Worm (Caenorhabditis elegans) whole organism, young adult: ENCODE measurements around the gene sir-2.3.
A peak's percentile ranks its signal among the peaks of the same experiment; 100 is the strongest.

Experiments
- B0035.1 ChIP-seq: sonication (generic microtip); optimal IDR thresholded peaks from 2 replicates; lab custom pipeline; 2016; ENCODE audit warnings: missing genetic modification characterization, mild to moderate bottlenecking, missing compliant biosample characterization, missing genotype, missing genetic modification reagents
- B0336.3 ChIP-seq: fragments of 200-800 bp; sonication (Bioruptor generic); IDR thresholded peaks from 2 replicates; pipeline ENCODE4 v1.3.6; 2022; ENCODE audit warnings: missing genetic modification characterization, missing compliant biosample characterization
- C17E4.6 ChIP-seq: fragments of 200-800 bp; sonication (Bioruptor generic); IDR thresholded peaks from 2 replicates; pipeline ENCODE4 v1.3.6; 2022; ENCODE audit warnings: missing genetic modification reagents, missing genetic modification characterization, missing compliant biosample characterization
- D2030.7 ChIP-seq: fragments of 200-800 bp; sonication (Bioruptor generic); IDR thresholded peaks from 2 replicates; pipeline ENCODE4 v1.3.6; 2022; ENCODE audit warnings: missing genetic modification reagents, missing genetic modification characterization, missing compliant biosample characterization
- F22D6.2 ChIP-seq: sonication (generic microtip); optimal IDR thresholded peaks from 2 replicates; lab custom pipeline; 2016; ENCODE audit warnings: mild to moderate bottlenecking, missing genetic modification characterization, missing compliant biosample characterization
- F23B12.7 ChIP-seq: sonication (generic microtip); optimal IDR thresholded peaks from 2 replicates; lab custom pipeline; 2017; ENCODE audit warnings: missing genetic modification characterization, mild to moderate bottlenecking, missing compliant biosample characterization, antibody characterized with exemption, moderate library complexity; ENCODE audit not compliant: insufficient read depth
- F49E8.2 ChIP-seq: sonication (generic microtip); optimal IDR thresholded peaks from 3 replicates; lab custom pipeline; 2017; ENCODE audit warnings: missing genetic modification characterization, mild to moderate bottlenecking, missing compliant biosample characterization, antibody characterized with exemption, moderate library complexity; ENCODE audit not compliant: insufficient read depth
- F52B5.7 ChIP-seq: sonication (generic microtip); optimal IDR thresholded peaks from 2 replicates; lab custom pipeline; 2016; ENCODE audit warnings: mild to moderate bottlenecking, missing genetic modification characterization, missing compliant biosample characterization
- K11D2.4 ChIP-seq: fragments of 200-800 bp; sonication (Bioruptor generic); IDR thresholded peaks from 2 replicates; pipeline ENCODE4 v1.3.6; 2022; ENCODE audit warnings: missing genetic modification reagents, missing genetic modification characterization, missing compliant biosample characterization
- K12H6.12 ChIP-seq: fragments of 200-800 bp; sonication (Bioruptor generic); optimal IDR thresholded peaks from 2 replicates; lab custom pipeline; 2018; ENCODE audit warnings: mild to moderate bottlenecking, missing genetic modification characterization, missing compliant biosample characterization
- Y67H2A.10 ChIP-seq: fragments of 200-800 bp; sonication (Bioruptor generic); conservative IDR thresholded peaks from 2 replicates; pipeline ENCODE4 v1.3.6; 2022; ENCODE audit warnings: missing genetic modification reagents, missing genetic modification characterization, missing compliant biosample characterization
- Y79H2A.3 ChIP-seq: fragments of 200-800 bp; sonication (Bioruptor generic); conservative IDR thresholded peaks from 2 replicates; pipeline ENCODE4 v1.3.6; 2022; ENCODE audit warnings: missing genetic modification reagents, missing genetic modification characterization, missing compliant biosample characterization
- Y95B8A.8 ChIP-seq: fragments of 200-800 bp; sonication (Bioruptor generic); IDR thresholded peaks from 2 replicates; pipeline ENCODE4 v1.3.6; 2022; ENCODE audit warnings: missing genetic modification reagents, missing genetic modification characterization, missing compliant biosample characterization
- atf-7 ChIP-seq: sonication (generic microtip); optimal IDR thresholded peaks from 2 replicates; lab custom pipeline; 2017; ENCODE audit warnings: mild to moderate bottlenecking, missing genetic modification characterization, missing compliant biosample characterization
- athp-1 ChIP-seq: sonication (generic microtip); optimal IDR thresholded peaks from 2 replicates; lab custom pipeline; 2017; ENCODE audit warnings: mild to moderate bottlenecking, missing genetic modification characterization, missing compliant biosample characterization
- attf-6 ChIP-seq: fragments of 200-800 bp; sonication (Bioruptor generic); IDR thresholded peaks from 2 replicates; pipeline ENCODE4 v1.3.6; 2022; ENCODE audit warnings: missing genetic modification reagents, missing genetic modification characterization, missing compliant biosample characterization
- ccch-3 ChIP-seq: fragments of 200-800 bp; sonication (Bioruptor generic); optimal IDR thresholded peaks from 2 replicates; lab custom pipeline; 2018; ENCODE audit warnings: mild to moderate bottlenecking, missing genetic modification characterization, missing compliant biosample characterization
- ceh-100 ChIP-seq: fragments of 200-800 bp; sonication (Bioruptor generic); IDR thresholded peaks from 2 replicates; pipeline ENCODE4 v1.3.6; 2022; ENCODE audit warnings: missing genetic modification reagents, missing genetic modification characterization, missing compliant biosample characterization
- ceh-27 ChIP-seq: fragments of 200-800 bp; sonication (Bioruptor generic); optimal IDR thresholded peaks from 2 replicates; lab custom pipeline; 2018; ENCODE audit warnings: mild to moderate bottlenecking, missing genetic modification characterization, moderate library complexity, missing compliant biosample characterization
- ceh-91 ChIP-seq: fragments of 200-800 bp; sonication (Bioruptor generic); IDR thresholded peaks from 2 replicates; pipeline ENCODE4 v1.3.6; 2022; ENCODE audit warnings: missing genetic modification reagents, missing genetic modification characterization, missing compliant biosample characterization
- dpff-1 ChIP-seq: sonication (generic microtip); optimal IDR thresholded peaks from 2 replicates; lab custom pipeline; 2017; ENCODE audit warnings: mild to moderate bottlenecking, missing genetic modification characterization, missing compliant biosample characterization
- egrh-3 ChIP-seq: fragments of 200-800 bp; sonication (Bioruptor generic); IDR thresholded peaks from 2 replicates; pipeline ENCODE4 v1.3.6; 2022; ENCODE audit warnings: missing genetic modification reagents, missing genetic modification characterization, missing compliant biosample characterization
- fkh-3 ChIP-seq: sonication (generic microtip); optimal IDR thresholded peaks from 2 replicates; lab custom pipeline; 2016; ENCODE audit warnings: mild to moderate bottlenecking, missing genetic modification characterization, missing compliant biosample characterization
- hlh-26 ChIP-seq: fragments of 200-800 bp; sonication (Bioruptor generic); conservative IDR thresholded peaks from 2 replicates; pipeline ENCODE4 v1.3.6; 2022; ENCODE audit warnings: missing genetic modification reagents, missing genetic modification characterization, missing compliant biosample characterization
- hmg-1.2 ChIP-seq: fragments of 200-800 bp; sonication (Bioruptor generic); IDR thresholded peaks from 2 replicates; pipeline ENCODE4 v1.3.6; 2022; ENCODE audit warnings: missing genetic modification reagents, missing genetic modification characterization, missing compliant biosample characterization
- hrde-1 ChIP-seq: sonication (generic microtip); optimal IDR thresholded peaks from 2 replicates; lab custom pipeline; 2016; ENCODE audit warnings: missing genetic modification characterization, mild to moderate bottlenecking, missing compliant biosample characterization, moderate library complexity, missing genotype, missing genetic modification reagents, borderline replicate concordance
- hsf-1 ChIP-seq: fragments of 200-800 bp; sonication (Bioruptor generic); IDR thresholded peaks from 2 replicates; pipeline ENCODE4 v1.3.6; 2022; ENCODE audit warnings: missing genetic modification reagents, missing genetic modification characterization, missing compliant biosample characterization
- lag-1 ChIP-seq: fragments of 200-800 bp; sonication (Bioruptor generic); IDR thresholded peaks from 2 replicates; pipeline ENCODE4 v1.3.6; 2022; ENCODE audit warnings: missing genetic modification reagents, missing genetic modification characterization, missing compliant biosample characterization
- let-526 ChIP-seq: fragments of 200-800 bp; sonication (Bioruptor generic); IDR thresholded peaks from 2 replicates; pipeline ENCODE4 v1.3.6; 2022; ENCODE audit warnings: missing genetic modification reagents, missing genetic modification characterization, missing compliant biosample characterization
- lin-26 ChIP-seq: fragments of 200-800 bp; sonication (Bioruptor generic); IDR thresholded peaks from 2 replicates; pipeline ENCODE4 v1.3.6; 2022; ENCODE audit warnings: missing genetic modification reagents, missing genetic modification characterization, missing compliant biosample characterization
- lsl-1 ChIP-seq: fragments of 200-800 bp; sonication (Bioruptor generic); optimal IDR thresholded peaks from 2 replicates; lab custom pipeline; 2018; ENCODE audit warnings: mild to moderate bottlenecking, missing genetic modification characterization, moderate library complexity, missing compliant biosample characterization
- madf-10 ChIP-seq: sonication (generic microtip); optimal IDR thresholded peaks from 2 replicates; lab custom pipeline; 2016; ENCODE audit warnings: mild to moderate bottlenecking, missing genetic modification characterization, missing compliant biosample characterization
- madf-3 ChIP-seq: fragments of 200-800 bp; sonication (Bioruptor generic); IDR thresholded peaks from 2 replicates; pipeline ENCODE4 v1.3.6; 2022; ENCODE audit warnings: missing genetic modification reagents, missing genetic modification characterization, missing compliant biosample characterization
- madf-6 ChIP-seq: fragments of 200-800 bp; sonication (Bioruptor generic); IDR thresholded peaks from 2 replicates; pipeline ENCODE4 v1.3.6; 2022; ENCODE audit warnings: missing genetic modification reagents, missing genetic modification characterization, missing compliant biosample characterization
- mcd-1 ChIP-seq: fragments of 200-800 bp; sonication (Bioruptor generic); IDR thresholded peaks from 2 replicates; pipeline ENCODE4 v1.3.6; 2022; ENCODE audit warnings: missing genetic modification reagents, missing genetic modification characterization, missing compliant biosample characterization
- mel-28 ChIP-seq: sonication (generic microtip); optimal IDR thresholded peaks from 2 replicates; lab custom pipeline; 2016; ENCODE audit warnings: borderline replicate concordance, mild to moderate bottlenecking, missing genetic modification characterization, missing compliant biosample characterization
- nfya-1 ChIP-seq: sonication (generic microtip); optimal IDR thresholded peaks from 2 replicates; lab custom pipeline; 2017; ENCODE audit warnings: antibody characterized with exemption, missing compliant biosample characterization, missing genetic modification characterization, borderline replicate concordance; ENCODE audit not compliant: insufficient read depth
- nfya-2 ChIP-seq: fragments of 200-800 bp; sonication (Bioruptor generic); IDR thresholded peaks from 2 replicates; pipeline ENCODE4 v1.3.6; 2022; ENCODE audit warnings: missing genetic modification reagents, missing genetic modification characterization, missing compliant biosample characterization
- nhr-90 ChIP-seq: sonication (generic microtip); optimal IDR thresholded peaks from 2 replicates; lab custom pipeline; 2016; ENCODE audit warnings: missing genotype, mild to moderate bottlenecking, missing genetic modification characterization, missing compliant biosample characterization
- rec-8 ChIP-seq, 2 experiments: sonication (generic microtip); optimal IDR thresholded peaks; 2 replicates each; lab custom pipeline; 2016; ENCODE audit warnings: mild to moderate bottlenecking in 2 of 2, missing genetic modification characterization in 2 of 2, missing genetic modification reagents in 2 of 2, missing genotype in 2 of 2, missing biosample characterization in 1 of 2, missing compliant biosample characterization in 1 of 2, moderate library complexity in 1 of 2
- snpc-1.1 ChIP-seq: sonication (generic microtip); optimal IDR thresholded peaks from 2 replicates; lab custom pipeline; 2017; ENCODE audit warnings: missing genetic modification characterization, mild to moderate bottlenecking, missing compliant biosample characterization, antibody characterized with exemption, moderate library complexity, missing genotype, missing genetic modification reagents; ENCODE audit not compliant: insufficient read depth
- snpc-1.3 ChIP-seq: sonication (generic microtip); optimal IDR thresholded peaks from 2 replicates; lab custom pipeline; 2017; ENCODE audit warnings: missing genetic modification characterization, mild to moderate bottlenecking, missing compliant biosample characterization, antibody characterized with exemption, moderate library complexity, missing genotype, missing genetic modification reagents; ENCODE audit not compliant: insufficient read depth
- snpc-4 ChIP-seq, 5 experiments: fragments of 150-350 bp in 1 of 5; sonication (generic microtip) in 4 of 5; optimal IDR thresholded peaks; 2 replicates each; lab custom pipeline; 2014 to 2018; ENCODE audit warnings: missing genetic modification characterization in 5 of 5, missing biosample characterization in 3 of 5, antibody characterized with exemption in 2 of 5, mild to moderate bottlenecking in 2 of 5, missing compliant biosample characterization in 2 of 5, missing genotype in 2 of 5, moderate library complexity in 2 of 5, missing genetic modification reagents in 1 of 5
- tlf-1 ChIP-seq: fragments of 200-800 bp; sonication (Bioruptor generic); optimal IDR thresholded peaks from 2 replicates; lab custom pipeline; 2018; ENCODE audit warnings: mild to moderate bottlenecking, missing genetic modification characterization, missing compliant biosample characterization
- ztf-28 ChIP-seq: fragments of 200-800 bp; sonication (Bioruptor generic); IDR thresholded peaks from 2 replicates; pipeline ENCODE4 v1.3.6; 2022; ENCODE audit warnings: missing genetic modification reagents, missing genetic modification characterization, missing compliant biosample characterization

sir-2.3 gene

DNA sequence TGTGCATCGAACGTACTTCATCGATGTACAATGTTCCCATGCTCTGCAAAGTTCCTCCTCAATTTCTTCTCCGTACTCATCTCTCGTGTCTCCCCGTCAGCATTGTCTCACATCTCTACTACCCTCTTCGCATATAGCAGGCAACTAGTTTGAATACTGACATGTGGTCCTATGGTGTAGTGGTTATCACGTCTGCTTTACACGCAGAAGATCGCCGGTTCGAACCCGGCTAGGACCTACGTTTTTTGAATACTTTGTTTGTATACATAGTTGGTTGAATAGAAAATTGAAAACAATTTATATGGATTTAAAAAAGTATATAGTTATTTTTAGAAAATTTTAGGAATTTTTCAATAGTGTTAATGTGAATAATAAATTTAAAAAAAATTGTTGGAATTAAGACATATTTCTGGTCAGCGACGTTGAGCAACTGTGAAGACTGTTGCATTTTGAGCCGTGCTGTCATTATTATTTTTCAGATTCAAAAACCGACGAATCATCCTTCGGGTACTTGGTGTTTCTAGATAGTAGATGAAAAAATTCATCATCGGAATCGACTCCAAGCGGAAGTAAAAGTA lies 24.5 kb upstream of the sir-2.3 start:
- TF ChIP-seq attf-6 (GFP tag; lab: Robert Waterston, UW) (peak; percentile 65), C17E4.6 (0 out of 2 replicates have a peak, but pooled peaks have one; percentile 67), B0035.1 (peak; percentile 89), F23B12.7 (tag; lab: Kevin White, UChicago) (peak; percentile 91), dpff-1 (tag; lab: Kevin White, UChicago) (peak; percentile 32), snpc-4 (GFP tag; optimal IDR thresholded peaks at IDR 0.05; lab: Kevin White, UChicago) (peak; percentile 86), snpc-4 (tag; optimal IDR thresholded peaks at IDR 0.05; lab: Kevin White, UChicago) (peak in 3 of 4 experiments; percentile 60 to 84 (median 80)), ceh-27 (GFP tag; lab: Kevin White, UChicago) (peak; percentile 85), madf-3 (no peak; the same call in 1 of the 2 replicates), hrde-1 (tag; lab: Kevin White, UChicago) (peak; percentile 90), let-526 (0 out of 2 replicates have a peak, but pooled peaks have one; percentile 78), egrh-3 (GFP tag; lab: Robert Waterston, UW) (peak; percentile 31; the same call in 1 of the 2 replicates), Y95B8A.8 (peak; percentile 79), K12H6.12 (tag; lab: Kevin White, UChicago) (peak; percentile 85), ceh-91 (GFP tag; lab: Robert Waterston, UW) (no peak), ceh-100 (GFP tag; lab: Robert Waterston, UW) (peak; percentile 56), madf-6 (GFP tag; lab: Robert Waterston, UW) (no peak; the same call in 1 of the 2 replicates), lin-26 (peak; percentile 97), ccch-3 (GFP tag; lab: Kevin White, UChicago) (peak; percentile 52), B0336.3 (GFP tag; lab: Robert Waterston, UW) (no peak; the same call in 1 of the 2 replicates), F22D6.2 (tag; lab: Kevin White, UChicago) (peak; percentile 73), athp-1 (tag; lab: Kevin White, UChicago) (peak; percentile 86), hmg-1.2 (GFP tag; lab: Robert Waterston, UW) (peak; percentile 87), ztf-28 (GFP tag; lab: Robert Waterston, UW) (peak; percentile 64; the same call in 1 of the 2 replicates), madf-10 (peak; percentile 89), D2030.7 (GFP tag; lab: Robert Waterston, UW) (peak; percentile 90), tlf-1 (GFP tag; lab: Kevin White, UChicago) (peak; percentile 62), rec-8 (tag; optimal IDR thresholded peaks at IDR 0.05; lab: Kevin White, UChicago) (peak; percentile 91 to 94), mcd-1 (GFP tag; lab: Robert Waterston, UW) (no peak; the same call in none of the 2 replicates), lsl-1 (GFP tag; lab: Kevin White, UChicago) (peak; percentile 34), mel-28 (tag; lab: Kevin White, UChicago) (peak; percentile 42), atf-7 (peak; percentile 83), Y67H2A.10 (GFP tag; lab: Robert Waterston, UW) (no peak), lag-1 (GFP tag; lab: Robert Waterston, UW) (no peak), Y79H2A.3 (GFP tag; lab: Robert Waterston, UW) (0 out of 2 replicates have a peak, but pooled peaks have one; percentile 34), hlh-26 (0 out of 2 replicates have a peak, but pooled peaks have one; percentile 33), snpc-1.3 (peak; percentile 91), fkh-3 (tag; lab: Kevin White, UChicago) (peak; percentile 95), nfya-2 (no peak), F52B5.7 (tag; lab: Kevin White, UChicago) (peak; percentile 94), hsf-1 (no peak), nfya-1 (tag; lab: Kevin White, UChicago) (no peak), nhr-90 (tag; lab: Kevin White, UChicago) (peak; percentile 92), F49E8.2 (no peak), K11D2.4 (GFP tag; lab: Robert Waterston, UW) (peak; percentile 82), snpc-1.1 (tag; lab: Kevin White, UChicago) (peak; percentile 81)
